Fruit fly (Drosophila melanogaster): Measurements from ENCODE around the gene CG7290.
A peak's percentile ranks its signal among the peaks of the same experiment; 100 is the strongest.

CG7290 gene

dm6 chr3L:20226153-20226552 lies 20.3 kb upstream of the CG7290 start (continued):
- peak; percentile 82 for TF ChIP-seq E2f2 (GFP tag; IDR thresholded peaks at IDR 0.05)
- no peak for TF ChIP-seq Doc2 (GFP tag; IDR thresholded peaks at IDR 0.05)
- TF ChIP-seq gsb-n (tag; optimal IDR thresholded peaks at IDR 0.05), result no peak
- no peak for TF ChIP-seq sim (GFP tag; IDR thresholded peaks at IDR 0.05)
- no peak for TF ChIP-seq sens-2 (GFP tag; IDR thresholded peaks at IDR 0.05)
- TF ChIP-seq fd96Cb (tag; optimal IDR thresholded peaks at IDR 0.05), result no peak
- peak; percentile 72 for TF ChIP-seq Ets97D (GFP tag; optimal IDR thresholded peaks at IDR 0.05)
- TF ChIP-seq CG33213 (GFP tag; optimal IDR thresholded peaks at IDR 0.05), result peak; percentile 36
- no peak for TF ChIP-seq chm (GFP tag; IDR thresholded peaks at IDR 0.05)
- TF ChIP-seq CG14710 (tag; optimal IDR thresholded peaks at IDR 0.05), result peak; percentile 60
- no peak for TF ChIP-seq dmrt99B (tag; optimal IDR thresholded peaks at IDR 0.05)
- TF ChIP-seq Sry-δ (GFP tag; optimal IDR thresholded peaks at IDR 0.05), result peak; percentile 57
- TF ChIP-seq lola (GFP tag; optimal IDR thresholded peaks at IDR 0.05), result no peak
- no peak for TF ChIP-seq CG1603 (tag; optimal IDR thresholded peaks at IDR 0.05)
- TF ChIP-seq BtbVII (GFP tag; optimal IDR thresholded peaks at IDR 0.05), result no peak
- TF ChIP-seq CG10267 (tag; optimal IDR thresholded peaks at IDR 0.05), result peak; percentile 21
- TF ChIP-seq usp (GFP tag; optimal IDR thresholded peaks at IDR 0.05), result no peak
- TF ChIP-seq hkb (optimal IDR thresholded peaks at IDR 0.05), result peak; percentile 23
- no peak for TF ChIP-seq hkb (GFP tag; IDR thresholded peaks at IDR 0.05)
- peak; percentile 88 for TF ChIP-seq CG4617 (GFP tag; optimal IDR thresholded peaks at IDR 0.05; ENCODE audit: borderline replicate concordance)
- TF ChIP-seq exex (tag; optimal IDR thresholded peaks at IDR 0.05), result peak; percentile 5
- peak; percentile 63 for TF ChIP-seq Elba2 (GFP tag; optimal IDR thresholded peaks at IDR 0.05)
- peak; percentile 38 for TF ChIP-seq CoRest (tag; optimal IDR thresholded peaks at IDR 0.05)
- TF ChIP-seq PHDP (tag; optimal IDR thresholded peaks at IDR 0.05), result no peak
- no peak for TF ChIP-seq Max (GFP tag; optimal IDR thresholded peaks at IDR 0.05)
- peak; percentile 38 for TF ChIP-seq nmo (GFP tag; optimal IDR thresholded peaks at IDR 0.05)
- peak; percentile 99 for TF ChIP-seq ewg (GFP tag; optimal IDR thresholded peaks at IDR 0.05)
- TF ChIP-seq her (GFP tag; optimal IDR thresholded peaks at IDR 0.05), result peak; percentile 49

- TF ChIP-seq Vsx1 (GFP tag; optimal IDR thresholded peaks at IDR 0.05) (peak; percentile 13), fru (optimal IDR thresholded peaks at IDR 0.05) (no peak), zf30C (GFP tag; optimal IDR thresholded peaks at IDR 0.05) (no peak), hb (GFP tag; IDR thresholded peaks at IDR 0.05; ENCODE audit: partially characterized antibody) (no peak), CG13296 (GFP tag; optimal IDR thresholded peaks at IDR 0.05) (peak; percentile 12), CG12104 (GFP tag; optimal IDR thresholded peaks at IDR 0.05) (no peak), sd (tag; optimal IDR thresholded peaks at IDR 0.05) (no peak), insv (GFP tag; optimal IDR thresholded peaks at IDR 0.05) (no peak), Xrp1 (GFP tag; IDR thresholded peaks at IDR 0.05) (no peak), CG3838 (GFP tag; optimal IDR thresholded peaks at IDR 0.05) (no peak), CG7928 (GFP tag; optimal IDR thresholded peaks at IDR 0.05) (no peak), Atf-2 (GFP tag; optimal IDR thresholded peaks at IDR 0.05) (no peak), vfl (GFP tag; optimal IDR thresholded peaks at IDR 0.05) (no peak), CG17802 (tag; optimal IDR thresholded peaks at IDR 0.05) (no peak), exex (tag; optimal IDR thresholded peaks at IDR 0.05) (peak; percentile 97), CG18599 (GFP tag; optimal IDR thresholded peaks at IDR 0.05) (no peak), Ets65A (GFP tag) (no peak), CG2678 (tag; optimal IDR thresholded peaks at IDR 0.05) (peak; percentile 19), CG8944 (GFP tag; optimal IDR thresholded peaks at IDR 0.05) (no peak), CG1529 (GFP tag; optimal IDR thresholded peaks at IDR 0.05) (no peak), B-H2 (GFP tag; optimal IDR thresholded peaks at IDR 0.05) (peak; percentile 25), CG4328 (GFP tag; optimal IDR thresholded peaks at IDR 0.05) (no peak), CG9437 (GFP tag; optimal IDR thresholded peaks at IDR 0.05) (no peak), mirr (GFP tag; optimal IDR thresholded peaks at IDR 0.05) (peak; percentile 19), CG16815 (GFP tag; optimal IDR thresholded peaks at IDR 0.05) (no peak)
These were observed 17.6 kb upstream of the CG7290 start, which contains the start of gene CG17147 for dm6 chr3L:20223398-20223951. CG17147 (plus strand) TSS chr3L:20223932.

Measured in whole organism, embryonic.